Worm (Caenorhabditis elegans): ENCODE results near the gene R02D5.9.

ce11 chrV:14460122-14460521 lies 50.8 kb downstream of the R02D5.9 start:
- TF ChIP-seq B0310.2 (tag; optimal IDR thresholded peaks at IDR 0.05) = no peak
- TF ChIP-seq ets-7 (tag; optimal IDR thresholded peaks at IDR 0.05) = no peak

All from whole organism, early embryonic.